Fruit fly (Drosophila melanogaster) Kc167 (cell line): ENCODE measurements around the gene CG33269.

Experiments used
- Myc ChIP-seq: fragments of >200 bp; optimal IDR thresholded peaks from 2 replicates; lab custom pipeline; 2017; ENCODE audit warnings: missing external identifiers
- Sin3A ChIP-seq: fragments of >200 bp; optimal IDR thresholded peaks from 2 replicates; lab custom pipeline; 2018; ENCODE audit warnings: missing external identifiers

DNA sequence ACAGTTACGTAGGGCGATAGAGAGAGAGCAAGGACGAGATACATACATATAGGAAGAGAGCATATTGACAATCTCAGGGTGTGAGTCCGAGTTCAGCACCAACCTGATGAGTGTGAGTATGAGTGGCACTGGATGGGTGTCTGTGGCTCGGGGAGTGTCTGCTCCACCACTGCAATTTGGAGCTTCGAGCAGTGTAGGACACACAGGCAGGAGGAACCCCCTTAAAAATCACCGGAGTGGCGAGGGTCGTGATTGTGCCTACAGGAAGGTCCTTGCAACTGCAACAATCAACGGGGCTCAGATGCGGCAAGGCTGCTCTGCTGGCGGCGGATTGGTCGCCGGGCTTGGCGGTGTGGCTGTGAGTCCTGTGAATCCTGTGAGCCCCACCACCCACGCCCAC is 9.8 kb upstream of the CG33269 start:
- TF ChIP-seq Myc (lab: Kevin White, UChicago) (no peak), Sin3A (lab: Kevin White, UChicago) (no peak)
